Worm (Caenorhabditis elegans) whole organism, L3 larva: ENCODE results near the gene K04D7.6.

ENCODE experiments used
- eor-1 ChIP-seq, 2 experiments: fragments of 150-350 bp; optimal IDR thresholded peaks; 2 replicates each; lab custom pipeline; 2014 to 2018; ENCODE audit warnings: missing biosample characterization in 2 of 2, missing genetic modification characterization in 2 of 2
- mdl-1 ChIP-seq: fragments of 150-350 bp; optimal IDR thresholded peaks from 2 replicates; lab custom pipeline; 2014; ENCODE audit warnings: missing biosample characterization, missing genetic modification characterization
- nhr-28 ChIP-seq: fragments of 150-350 bp; optimal IDR thresholded peaks from 2 replicates; lab custom pipeline; 2014; ENCODE audit warnings: missing biosample characterization, missing genetic modification characterization
- unc-39 ChIP-seq: sonication (generic microtip); optimal IDR thresholded peaks from 4 replicates; lab custom pipeline; 2017; ENCODE audit warnings: missing biosample characterization, missing genetic modification characterization
- ztf-11 ChIP-seq: fragments of 150-350 bp; optimal IDR thresholded peaks from 2 replicates; lab custom pipeline; 2014; ENCODE audit warnings: missing biosample characterization, missing genetic modification characterization

- TF ChIP-seq ztf-11 (no peak), unc-39 (tag; lab: Kevin White, UChicago) (no peak), nhr-28 (tag; lab: Kevin White, UChicago) (no peak), eor-1 (tag; optimal IDR thresholded peaks at IDR 0.05; lab: Kevin White, UChicago) (no peak), mdl-1 (tag; lab: Kevin White, UChicago) (no peak)
Observed at ce11 chrIV:10221187-10221586, 15.1 kb upstream of the K04D7.6 start, which contains the start of gene tram-1.
